Worm (Caenorhabditis elegans) whole organism, young adult: ENCODE results near the gene cox-6C.

ENCODE experiments used
- aptf-3 ChIP-seq: fragments of 200-800 bp; sonication (Bioruptor generic); IDR thresholded peaks from 2 replicates; pipeline ENCODE4 v1.3.6; 2022; ENCODE audit warnings: missing genetic modification characterization, missing compliant biosample characterization
- pha-4 ChIP-seq: fragments of 150-350 bp; sonication (generic microtip); optimal IDR thresholded peaks from 2 replicates; lab custom pipeline; 2014; ENCODE audit warnings: missing biosample characterization, missing genetic modification reagents, missing genetic modification characterization
- unc-130 ChIP-seq: sonication (generic microtip); optimal IDR thresholded peaks from 2 replicates; lab custom pipeline; 2016; ENCODE audit warnings: missing genetic modification reagents, missing genetic modification characterization, missing compliant biosample characterization

- TF ChIP-seq aptf-3 (no peak), unc-130 (GFP tag; lab: Kevin White, UChicago) (no peak), pha-4 (tag; lab: Kevin White, UChicago) (no peak)
Measured at ce11 chrIV:147819-148218, 21.3 kb downstream of the cox-6C start, which contains the start of gene col-99.
